Fruit fly (Drosophila melanogaster): ENCODE measurements around the gene Uqcc1.

The Uqcc1 gene

dm6 chr3L:6984486-6984885, 26.6 kb upstream of the Uqcc1 start, which contains the start of the genes CG32388 and CG43439:
CG32388 (minus strand) TSS chr3L:6984586.
CG43439 (minus strand) TSS chr3L:6984586.
- TF ChIP-seq usp (GFP tag; optimal IDR thresholded peaks at IDR 0.05) = no peak
- TF ChIP-seq CG8478 (optimal IDR thresholded peaks at IDR 0.05) = no peak
- TF ChIP-seq psq (optimal IDR thresholded peaks at IDR 0.05) = no peak
- no peak for TF ChIP-seq EcR (GFP tag; optimal IDR thresholded peaks at IDR 0.05)
- TF ChIP-seq Dll (optimal IDR thresholded peaks at IDR 0.05) = no peak
- TF ChIP-seq pan (optimal IDR thresholded peaks at IDR 0.05) = no peak

dm6 chr3L:6981823-6982222, 23.9 kb upstream of the Uqcc1 start:
- no peak for TF ChIP-seq pan (optimal IDR thresholded peaks at IDR 0.05)
- no peak for TF ChIP-seq EcR (GFP tag; optimal IDR thresholded peaks at IDR 0.05)
- TF ChIP-seq psq (optimal IDR thresholded peaks at IDR 0.05) = no peak
- no peak for TF ChIP-seq usp (GFP tag; optimal IDR thresholded peaks at IDR 0.05)
- TF ChIP-seq Dll (optimal IDR thresholded peaks at IDR 0.05) = no peak
- TF ChIP-seq CG8478 (optimal IDR thresholded peaks at IDR 0.05) = no peak

DNA sequence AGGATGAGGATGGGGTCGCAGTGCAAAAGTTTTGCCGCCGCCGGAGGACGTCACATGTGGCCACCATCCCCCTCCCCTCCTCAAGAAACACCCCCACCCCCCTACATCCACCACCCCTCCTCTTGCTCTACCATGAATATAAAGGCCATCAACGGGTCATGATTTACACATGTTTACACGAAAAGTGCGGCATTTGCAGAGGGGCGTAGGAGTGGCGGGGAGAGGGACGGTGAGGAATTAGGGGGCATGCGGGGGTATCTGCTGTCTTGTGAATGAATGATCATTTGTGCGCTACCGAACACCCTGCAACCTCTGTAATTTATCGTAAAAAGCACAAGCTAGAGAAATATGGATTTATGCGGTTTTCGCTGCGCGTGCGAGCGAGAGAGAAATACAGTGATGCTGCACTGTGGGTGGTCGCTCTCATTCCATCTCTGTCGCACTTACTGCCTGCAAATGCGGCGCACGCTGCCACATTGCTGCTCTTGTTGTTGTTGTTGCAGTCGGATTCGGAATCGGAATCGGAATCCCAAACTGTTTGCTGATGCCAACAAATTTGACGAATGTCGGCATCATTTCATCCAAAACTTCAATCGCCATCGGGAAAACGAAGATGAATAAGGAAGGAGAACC, 23.3 kb upstream of the Uqcc1 start:
- TF ChIP-seq psq (optimal IDR thresholded peaks at IDR 0.05) (no peak), Dll (optimal IDR thresholded peaks at IDR 0.05) (no peak), usp (GFP tag; optimal IDR thresholded peaks at IDR 0.05) (no peak), CG8478 (optimal IDR thresholded peaks at IDR 0.05) (no peak), pan (optimal IDR thresholded peaks at IDR 0.05) (no peak), EcR (GFP tag; optimal IDR thresholded peaks at IDR 0.05) (no peak)

DNA sequence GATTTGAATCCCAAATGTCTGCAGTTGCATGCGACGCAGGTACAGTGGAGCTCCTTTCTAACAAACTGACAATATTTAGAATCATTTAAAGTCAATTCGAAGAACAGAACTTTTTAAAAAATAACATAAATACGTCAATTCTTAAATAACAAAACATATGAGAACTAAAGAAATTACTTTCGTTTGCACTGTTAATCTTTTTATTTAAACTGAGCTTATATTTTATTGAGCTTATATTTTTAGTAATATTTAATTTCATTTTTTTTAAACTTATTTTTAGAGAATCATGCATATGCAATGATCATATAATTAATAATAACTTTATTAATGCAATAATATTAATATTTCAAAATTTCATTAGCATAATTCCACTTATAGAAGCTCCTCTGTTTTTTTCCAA, 22.6 kb upstream of the Uqcc1 start:
- TF ChIP-seq usp (GFP tag; optimal IDR thresholded peaks at IDR 0.05) (no peak), Dll (optimal IDR thresholded peaks at IDR 0.05) (no peak), EcR (GFP tag; optimal IDR thresholded peaks at IDR 0.05) (no peak), CG8478 (optimal IDR thresholded peaks at IDR 0.05) (no peak), psq (optimal IDR thresholded peaks at IDR 0.05) (no peak), pan (optimal IDR thresholded peaks at IDR 0.05) (no peak)

- TF ChIP-seq CG8478 (optimal IDR thresholded peaks at IDR 0.05) (no peak), psq (optimal IDR thresholded peaks at IDR 0.05) (no peak), pan (optimal IDR thresholded peaks at IDR 0.05) (no peak), EcR (GFP tag; optimal IDR thresholded peaks at IDR 0.05) (no peak)
Measured at dm6 chr3L:6979387-6980249, 21.7 kb upstream of the Uqcc1 start, which contains the start of gene Galphai. Galphai (minus strand) TSS chr3L:6980044.

- TF ChIP-seq psq (optimal IDR thresholded peaks at IDR 0.05) (no peak), CG8478 (optimal IDR thresholded peaks at IDR 0.05) (no peak), pan (optimal IDR thresholded peaks at IDR 0.05) (no peak), usp (GFP tag; optimal IDR thresholded peaks at IDR 0.05) (no peak), Dll (optimal IDR thresholded peaks at IDR 0.05) (no peak), EcR (GFP tag; optimal IDR thresholded peaks at IDR 0.05) (no peak)
Measured at dm6 chr3L:6978757-6979386, 21.0 kb upstream of the Uqcc1 start.

dm6 chr3L:6978030-6978683, 20.2 kb upstream of the Uqcc1 start:
- TF ChIP-seq psq (optimal IDR thresholded peaks at IDR 0.05) (no peak), Dll (optimal IDR thresholded peaks at IDR 0.05) (no peak), usp (GFP tag; optimal IDR thresholded peaks at IDR 0.05) (no peak), EcR (GFP tag; optimal IDR thresholded peaks at IDR 0.05) (no peak), CG8478 (optimal IDR thresholded peaks at IDR 0.05) (no peak), pan (optimal IDR thresholded peaks at IDR 0.05) (no peak)

DNA sequence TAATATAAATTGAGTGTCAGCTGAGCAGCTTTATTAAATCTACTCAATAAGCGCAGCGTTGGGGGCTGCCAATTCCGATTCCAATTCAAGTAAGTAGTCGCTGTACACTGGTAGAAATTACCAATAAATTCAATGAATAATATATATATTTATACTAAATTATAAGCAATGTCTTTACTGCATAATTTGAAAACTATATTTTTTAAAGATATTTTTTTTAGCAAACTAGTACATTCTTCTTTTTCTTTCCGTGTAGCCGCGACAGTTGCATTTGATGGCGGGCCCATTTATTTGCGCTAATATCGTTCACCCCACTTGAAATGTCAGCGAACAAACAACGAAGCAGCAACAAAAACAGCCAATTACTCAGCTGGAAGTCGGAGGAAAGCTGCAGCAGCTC, 19.5 kb upstream of the Uqcc1 start:
- no peak for TF ChIP-seq pan (optimal IDR thresholded peaks at IDR 0.05)
- TF ChIP-seq CG8478 (optimal IDR thresholded peaks at IDR 0.05) = no peak

dm6 chr3L:6976601-6977140, 18.8 kb upstream of the Uqcc1 start:
- TF ChIP-seq CG8478 (optimal IDR thresholded peaks at IDR 0.05) = no peak
- no peak for TF ChIP-seq Dll (optimal IDR thresholded peaks at IDR 0.05)
- no peak for TF ChIP-seq psq (optimal IDR thresholded peaks at IDR 0.05)
- no peak for TF ChIP-seq usp (GFP tag; optimal IDR thresholded peaks at IDR 0.05)
- TF ChIP-seq EcR (GFP tag; optimal IDR thresholded peaks at IDR 0.05) = no peak
- TF ChIP-seq pan (optimal IDR thresholded peaks at IDR 0.05) = no peak

DNA sequence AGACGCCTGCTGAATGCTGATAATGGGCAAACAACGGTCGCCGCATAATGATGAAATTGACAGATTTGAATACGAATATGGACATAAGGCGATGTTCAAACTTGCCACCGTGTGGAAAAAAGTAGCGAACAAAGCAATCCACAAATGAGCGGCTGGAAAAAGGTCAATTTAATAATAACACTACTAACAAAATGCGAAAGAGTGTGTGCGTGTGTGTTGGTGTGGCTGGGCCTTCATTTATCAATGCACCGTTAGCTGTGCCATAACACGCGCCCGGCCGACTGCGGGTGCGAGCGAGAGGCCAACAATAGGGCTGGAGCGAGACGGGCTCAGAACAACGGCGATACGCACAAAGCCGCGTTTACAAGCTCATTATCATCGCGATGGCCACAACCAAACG, 18.0 kb upstream of the Uqcc1 start:
- no peak for TF ChIP-seq pan (optimal IDR thresholded peaks at IDR 0.05)
- no peak for TF ChIP-seq psq (optimal IDR thresholded peaks at IDR 0.05)

dm6 chr3L:6972367-6972766, 14.5 kb upstream of the Uqcc1 start, which contains the start of gene CG10063:
CG10063 (minus strand) TSS chr3L:6972467.
- TF ChIP-seq pan (optimal IDR thresholded peaks at IDR 0.05) = no peak
- no peak for TF ChIP-seq psq (optimal IDR thresholded peaks at IDR 0.05)
- TF ChIP-seq usp (GFP tag; optimal IDR thresholded peaks at IDR 0.05) = no peak
- no peak for TF ChIP-seq CG8478 (optimal IDR thresholded peaks at IDR 0.05)
- no peak for TF ChIP-seq EcR (GFP tag; optimal IDR thresholded peaks at IDR 0.05)
- no peak for TF ChIP-seq Dll (optimal IDR thresholded peaks at IDR 0.05)

Measured in whole organism.